Fruit fly (Drosophila melanogaster): Measurements from ENCODE around the gene Patr-1.

The Patr-1 gene

DNA sequence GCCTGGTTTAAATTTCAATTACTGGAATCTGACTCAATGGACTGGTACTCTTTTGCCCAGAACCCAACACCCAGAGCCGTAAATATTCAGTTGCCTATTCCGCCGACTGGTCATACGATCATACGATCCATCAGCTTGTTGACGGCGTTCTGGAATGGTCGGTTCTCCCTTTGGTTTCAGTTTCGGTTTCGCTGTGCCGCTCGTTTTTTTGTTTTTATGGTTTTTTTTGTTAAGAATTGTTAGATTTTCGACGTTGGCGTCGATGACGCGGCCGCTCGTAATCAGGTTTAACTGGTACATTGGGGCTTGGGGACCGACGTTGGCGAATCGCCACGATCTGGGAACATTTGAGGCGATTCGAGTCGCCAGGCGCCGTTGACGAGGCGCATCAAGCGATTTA is 19.3 kb downstream of the Patr-1 start:
- peak; percentile 27 for TF ChIP-seq Dif (GFP tag; optimal IDR thresholded peaks at IDR 0.05; ENCODE audit: partially characterized antibody)
- no peak for TF ChIP-seq Jra (GFP tag; optimal IDR thresholded peaks at IDR 0.05)
- TF ChIP-seq ey (GFP tag; optimal IDR thresholded peaks at IDR 0.05) = no peak
- no peak for TF ChIP-seq dsf (GFP tag; optimal IDR thresholded peaks at IDR 0.05; ENCODE audit: borderline replicate concordance)

DNA sequence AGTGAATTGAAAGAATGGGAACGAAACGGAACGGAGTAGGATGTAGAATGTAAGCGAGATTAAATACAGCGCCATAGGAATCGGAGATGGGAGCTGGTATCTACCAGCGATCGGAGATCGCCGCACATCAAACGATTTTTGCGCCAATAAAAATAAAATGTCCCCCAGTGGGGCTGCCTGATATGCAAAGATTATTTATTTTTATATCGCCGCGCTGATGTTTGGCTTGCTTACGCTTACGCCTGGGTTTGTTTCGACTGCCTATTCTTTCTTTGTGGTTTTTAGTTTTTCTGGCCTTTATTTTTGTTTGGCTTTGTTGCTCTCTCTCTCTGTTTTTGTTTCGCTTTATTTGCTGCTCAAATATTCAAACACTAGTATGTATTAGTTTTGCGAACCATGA is 20.4 kb downstream of the Patr-1 start:
- no peak for TF ChIP-seq brk (GFP tag; optimal IDR thresholded peaks at IDR 0.05)
- TF ChIP-seq sv (GFP tag; optimal IDR thresholded peaks at IDR 0.05) = no peak
- no peak for TF ChIP-seq woc (GFP tag; optimal IDR thresholded peaks at IDR 0.05)
- TF ChIP-seq lola (GFP tag; optimal IDR thresholded peaks at IDR 0.05) = no peak
- TF ChIP-seq jim (GFP tag; optimal IDR thresholded peaks at IDR 0.05) = no peak

DNA sequence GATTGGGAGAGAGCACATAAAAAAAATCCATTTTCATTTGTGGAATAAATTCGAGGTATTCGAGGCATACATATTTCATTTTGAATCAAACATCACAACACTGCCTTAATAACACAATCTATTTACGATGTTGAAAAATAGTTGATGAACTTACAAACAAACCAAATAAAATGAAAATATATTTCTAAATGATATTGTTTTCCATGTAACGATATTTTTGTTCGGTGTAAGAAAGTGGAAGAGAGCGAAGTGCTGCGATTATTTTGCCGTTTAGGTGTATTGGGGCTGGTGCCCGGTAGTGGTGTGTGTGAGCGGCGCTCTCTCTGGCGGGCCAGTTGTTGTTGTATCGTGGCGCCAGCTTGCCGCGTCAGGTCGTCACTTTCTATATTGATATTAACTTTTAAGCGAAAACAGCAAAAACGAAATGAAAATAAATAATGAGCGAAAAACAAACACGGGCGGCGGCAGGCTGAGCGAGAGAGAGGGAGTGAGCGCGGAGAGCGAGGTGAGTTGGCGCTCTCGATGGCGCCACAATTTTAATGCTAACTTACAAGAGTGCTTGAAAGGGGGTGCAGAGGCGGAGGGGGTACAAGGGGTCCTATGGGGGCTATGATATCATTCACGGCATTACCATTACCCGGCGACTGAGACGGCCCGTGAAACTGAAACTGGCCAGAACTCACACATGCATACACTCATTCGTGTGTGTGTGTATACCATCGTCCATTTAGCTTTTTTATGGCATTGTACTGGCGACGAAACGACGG is 21.8 kb downstream of the Patr-1 start:
- TF ChIP-seq sv (GFP tag; optimal IDR thresholded peaks at IDR 0.05) (peak; percentile 90), woc (GFP tag; optimal IDR thresholded peaks at IDR 0.05) (peak; percentile 97), GATAd (GFP tag; optimal IDR thresholded peaks at IDR 0.05) (peak; percentile 46), Hnf4 (GFP tag; optimal IDR thresholded peaks at IDR 0.05) (peak; percentile 91), Mio (GFP tag; optimal IDR thresholded peaks at IDR 0.05) (peak; percentile 61), Hr78 (GFP tag; optimal IDR thresholded peaks at IDR 0.05) (no peak), Vsx2 (GFP tag; optimal IDR thresholded peaks at IDR 0.05; ENCODE audit: partially characterized antibody) (peak; percentile 62), ey (GFP tag; optimal IDR thresholded peaks at IDR 0.05) (peak; percentile 98), Dif (GFP tag; optimal IDR thresholded peaks at IDR 0.05; ENCODE audit: partially characterized antibody) (peak; percentile 90), sage (GFP tag; optimal IDR thresholded peaks at IDR 0.05) (peak; percentile 94), Rel (GFP tag; optimal IDR thresholded peaks at IDR 0.05) (peak; percentile 92), Rel (tag; optimal IDR thresholded peaks at IDR 0.05) (peak; percentile 71), Myc (optimal IDR thresholded peaks at IDR 0.05) (no peak), brk (GFP tag; optimal IDR thresholded peaks at IDR 0.05) (peak; percentile 96), dmrt93B (GFP tag; optimal IDR thresholded peaks at IDR 0.05) (peak; percentile 84), br (GFP tag; optimal IDR thresholded peaks at IDR 0.05) (peak; percentile 98), rgr (GFP tag; optimal IDR thresholded peaks at IDR 0.05) (peak; percentile 95), psq (GFP tag; optimal IDR thresholded peaks at IDR 0.05) (peak; percentile 95), OdsH (GFP tag; optimal IDR thresholded peaks at IDR 0.05) (peak; percentile 97), Dfd (GFP tag; optimal IDR thresholded peaks at IDR 0.05) (no peak), foxo (GFP tag; optimal IDR thresholded peaks at IDR 0.05) (peak; percentile 89 to 97), CG9705 (GFP tag; optimal IDR thresholded peaks at IDR 0.05) (peak; percentile 77), Sp1 (GFP tag; optimal IDR thresholded peaks at IDR 0.05) (peak; percentile 95), CrebA (GFP tag; optimal IDR thresholded peaks at IDR 0.05; ENCODE audit: borderline replicate concordance) (no peak), jim (GFP tag; optimal IDR thresholded peaks at IDR 0.05) (peak; percentile 14), HLH106 (tag; optimal IDR thresholded peaks at IDR 0.05) (peak; percentile 94), Jra (GFP tag; optimal IDR thresholded peaks at IDR 0.05) (peak; percentile 76), fru (GFP tag; optimal IDR thresholded peaks at IDR 0.05) (peak; percentile 98), lola (GFP tag; optimal IDR thresholded peaks at IDR 0.05) (no peak), N (GFP tag; optimal IDR thresholded peaks at IDR 0.05) (no peak), dsf (GFP tag; optimal IDR thresholded peaks at IDR 0.05; ENCODE audit: borderline replicate concordance) (peak; percentile 73), dl (GFP tag; optimal IDR thresholded peaks at IDR 0.05; ENCODE audit: insufficient read depth in 1 of 2, partially characterized antibody in 2 of 2) (peak; percentile 74 to 90), Abd-B (GFP tag; optimal IDR thresholded peaks at IDR 0.05) (no peak), pan (optimal IDR thresholded peaks at IDR 0.05) (no peak), usp (GFP tag; optimal IDR thresholded peaks at IDR 0.05) (no peak), CG32264 (GFP tag; optimal IDR thresholded peaks at IDR 0.05) (peak; percentile 86), h (GFP tag; optimal IDR thresholded peaks at IDR 0.05) (peak; percentile 98), tai (GFP tag; optimal IDR thresholded peaks at IDR 0.05) (peak; percentile 82), Hr83 (GFP tag; optimal IDR thresholded peaks at IDR 0.05; ENCODE audit: poor library complexity, severe bottlenecking) (peak; percentile 80)

All from whole organism, wandering third instar larva.